Worm (Caenorhabditis elegans) whole organism, L4 larva: ENCODE data around the gene gsr-1.
A peak's percentile ranks its signal among the peaks of the same experiment; 100 is the strongest.

Experiments used
- lin-39 ChIP-seq: fragments of 150-350 bp; optimal IDR thresholded peaks from 2 replicates; lab custom pipeline; 2014; ENCODE audit warnings: missing biosample characterization, missing genetic modification reagents, missing genetic modification characterization
- nhr-10 ChIP-seq: fragments of 150-350 bp; optimal IDR thresholded peaks from 2 replicates; lab custom pipeline; 2014; ENCODE audit warnings: missing biosample characterization, missing genetic modification characterization
- nhr-237 ChIP-seq: sonication (generic microtip); optimal IDR thresholded peaks from 2 replicates; lab custom pipeline; 2017; ENCODE audit warnings: missing biosample characterization, missing genetic modification characterization
- nhr-76 ChIP-seq: fragments of 150-350 bp; optimal IDR thresholded peaks from 2 replicates; lab custom pipeline; 2014; ENCODE audit warnings: missing biosample characterization, missing genetic modification characterization
- rbr-2 ChIP-seq: sonication (generic microtip); optimal IDR thresholded peaks from 2 replicates; lab custom pipeline; 2016; ENCODE audit warnings: missing genotype, missing genetic modification characterization, missing compliant biosample characterization

DNA sequence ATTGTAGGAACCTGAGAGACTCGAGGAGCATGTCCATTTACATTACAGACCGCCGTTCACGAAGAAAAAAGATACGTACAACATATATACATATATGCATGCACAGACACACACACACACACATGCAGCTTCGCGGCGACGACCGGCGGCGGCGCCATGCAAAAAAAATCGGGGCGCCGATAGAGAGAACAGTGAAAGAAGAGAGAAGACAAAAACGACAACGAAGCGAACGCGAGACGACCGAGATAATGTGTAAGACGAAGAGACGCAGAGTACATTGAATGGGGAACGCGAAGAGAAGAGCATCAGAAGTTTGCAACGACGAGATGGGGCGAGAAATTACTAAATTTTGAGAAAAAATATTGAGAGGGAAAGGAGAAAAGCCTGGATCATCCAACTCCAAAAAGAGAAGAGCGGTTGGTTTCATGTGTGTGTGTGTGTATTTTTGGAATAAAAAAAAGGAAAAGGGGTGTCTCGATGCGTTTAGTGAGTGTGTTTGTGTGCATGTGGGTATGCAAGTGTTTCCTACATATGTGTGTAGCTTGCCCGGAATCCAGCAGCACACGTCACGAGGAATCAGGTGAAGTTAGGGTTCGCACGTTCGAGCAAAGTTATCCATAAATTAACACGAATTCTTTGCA, 31.0 kb upstream of the gsr-1 start:
- TF ChIP-seq lin-39 (tag; lab: Kevin White, UChicago), result no peak
- TF ChIP-seq rbr-2 (tag; lab: Kevin White, UChicago), result peak; percentile 51
- TF ChIP-seq nhr-10, result no peak
- no peak for TF ChIP-seq nhr-237
- TF ChIP-seq nhr-76 (tag; lab: Kevin White, UChicago), result no peak
